Worm (Caenorhabditis elegans) whole organism, L4 larva: Measurements from ENCODE around the gene oat-1.

Source experiments
- F37D6.2 ChIP-seq: sonication (generic microtip); optimal IDR thresholded peaks from 2 replicates; lab custom pipeline; 2016; ENCODE audit warnings: mild to moderate bottlenecking, missing genetic modification characterization, missing compliant biosample characterization
- aly-2 ChIP-seq: sonication (generic microtip); optimal IDR thresholded peaks from 2 replicates; lab custom pipeline; 2018; ENCODE audit warnings: missing biosample characterization, missing genetic modification characterization
- ama-1 ChIP-seq: fragments of 150-350 bp; optimal IDR thresholded peaks from 2 replicates; lab custom pipeline; 2014; ENCODE audit warnings: inconsistent platforms, mixed read lengths
- mes-2 ChIP-seq: sonication (generic microtip); optimal IDR thresholded peaks from 2 replicates; lab custom pipeline; 2016; ENCODE audit warnings: missing genotype, mild to moderate bottlenecking, missing genetic modification characterization, missing compliant biosample characterization; ENCODE audit not compliant: poor library complexity, severe bottlenecking
- nhr-6 ChIP-seq: fragments of 150-350 bp; optimal IDR thresholded peaks from 2 replicates; lab custom pipeline; 2014; ENCODE audit warnings: missing biosample characterization, missing genetic modification characterization
- ztf-11 ChIP-seq: fragments of 150-350 bp; optimal IDR thresholded peaks from 2 replicates; lab custom pipeline; 2014; ENCODE audit warnings: missing biosample characterization, missing genetic modification characterization

DNA sequence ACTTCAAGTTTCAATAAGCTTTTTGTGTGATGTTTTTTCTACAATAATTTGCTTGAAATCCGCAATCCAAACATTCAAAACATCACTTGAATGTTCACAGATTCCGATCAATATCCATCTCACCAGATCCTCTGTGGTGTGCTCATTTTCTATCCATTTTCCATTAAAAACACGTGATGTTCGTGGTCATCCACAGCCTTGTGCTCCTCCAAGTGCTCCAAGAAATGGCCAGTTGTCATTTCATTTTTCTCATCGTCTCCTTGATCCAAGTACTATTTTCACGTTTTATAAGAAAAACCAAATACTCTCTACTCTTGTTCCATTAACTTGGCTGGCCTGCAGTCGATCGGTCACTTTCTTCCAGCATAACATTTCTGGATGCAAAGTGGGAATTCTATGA lies 3.8 kb upstream of the oat-1 start:
- TF ChIP-seq F37D6.2 (tag; lab: Kevin White, UChicago) = no peak
- TF ChIP-seq mes-2 (tag; lab: Kevin White, UChicago) = no peak
- TF ChIP-seq nhr-6 (tag; lab: Kevin White, UChicago) = no peak
- no peak for TF ChIP-seq ztf-11 (tag; lab: Kevin White, UChicago)
- TF ChIP-seq aly-2 (tag; lab: Kevin White, UChicago) = no peak
- TF ChIP-seq ama-1 (lab: Kevin White, UChicago) = no peak
